Fruit fly (Drosophila melanogaster) whole organism, adult: ENCODE measurements around the gene IRSp53.

Source experiments
- CG11617 ChIP-seq: fragments of 200-800 bp; sonication (Bioruptor generic); optimal IDR thresholded peaks from 2 replicates; lab custom pipeline; 2017; ENCODE audit warnings: mild to moderate bottlenecking, missing biosample characterization, missing genetic modification reagents, missing genetic modification characterization
- CG12768 ChIP-seq: fragments of 200-800 bp; sonication (Bioruptor generic); optimal IDR thresholded peaks from 2 replicates; lab custom pipeline; 2017; ENCODE audit warnings: missing biosample characterization, missing genetic modification characterization, mild to moderate bottlenecking, moderate library complexity, missing genetic modification reagents
- CG14711 ChIP-seq: fragments of 200-800 bp; sonication (Bioruptor generic); optimal IDR thresholded peaks from 2 replicates; lab custom pipeline; 2018; ENCODE audit warnings: missing biosample characterization, mild to moderate bottlenecking, missing genetic modification characterization, moderate library complexity
- CG1620 ChIP-seq: fragments of 200-800 bp; sonication (Bioruptor generic); optimal IDR thresholded peaks from 2 replicates; lab custom pipeline; 2016; ENCODE audit warnings: missing biosample characterization, missing genetic modification characterization
- CG33017 ChIP-seq: fragments of 200-800 bp; sonication (Bioruptor generic); optimal IDR thresholded peaks from 2 replicates; lab custom pipeline; 2018; ENCODE audit warnings: missing biosample characterization, mild to moderate bottlenecking, missing genetic modification characterization, moderate library complexity
- CG5204 ChIP-seq: fragments of 200-800 bp; sonication (Bioruptor generic); optimal IDR thresholded peaks from 2 replicates; lab custom pipeline; 2016; ENCODE audit warnings: missing biosample characterization, missing genetic modification characterization
- CG7045 ChIP-seq: fragments of 200-800 bp; sonication (Bioruptor generic); optimal IDR thresholded peaks from 2 replicates; lab custom pipeline; 2017; ENCODE audit warnings: missing biosample characterization, mild to moderate bottlenecking, missing genetic modification characterization
- CG7101 ChIP-seq: fragments of 200-800 bp; sonication (Bioruptor generic); optimal IDR thresholded peaks from 2 replicates; lab custom pipeline; 2018; ENCODE audit warnings: missing biosample characterization, mild to moderate bottlenecking, missing genetic modification characterization, moderate library complexity
- Clk ChIP-seq: fragments of 200-800 bp; sonication (Bioruptor generic); optimal IDR thresholded peaks from 2 replicates; lab custom pipeline; 2017; ENCODE audit warnings: missing biosample characterization, missing genetic modification characterization
- Crg-1 ChIP-seq: fragments of 200-800 bp; sonication (Bioruptor generic); optimal IDR thresholded peaks from 2 replicates; lab custom pipeline; 2016; ENCODE audit warnings: missing biosample characterization, missing genetic modification characterization
- Hr96 ChIP-seq: fragments of 200-800 bp; sonication (Bioruptor generic); optimal IDR thresholded peaks from 2 replicates; lab custom pipeline; 2016; ENCODE audit warnings: missing biosample characterization, missing genetic modification characterization
- Mnt ChIP-seq: fragments of 200-800 bp; sonication (Bioruptor generic); optimal IDR thresholded peaks from 2 replicates; lab custom pipeline; 2016; ENCODE audit warnings: missing biosample characterization, mild to moderate bottlenecking, missing genetic modification characterization
- bab1 ChIP-seq: fragments of 200-800 bp; sonication (Bioruptor generic); optimal IDR thresholded peaks from 3 replicates; lab custom pipeline; 2019; ENCODE audit warnings: missing biosample characterization, mild to moderate bottlenecking, missing genetic modification characterization, moderate library complexity
- cic ChIP-seq: fragments of 200-800 bp; sonication (Bioruptor generic); optimal IDR thresholded peaks from 2 replicates; lab custom pipeline; 2017; ENCODE audit warnings: missing biosample characterization, mild to moderate bottlenecking, missing genetic modification characterization, moderate library complexity
- cnc ChIP-seq, 2 experiments: fragments of >200 bp; optimal IDR thresholded peaks; 2 replicates each; lab custom pipeline; 2017
- kay ChIP-seq: fragments of 200-800 bp; sonication (Bioruptor generic); peaks from one replicate; lab custom pipeline; 2016; ENCODE audit warnings: missing biosample characterization, missing genetic modification characterization, borderline replicate concordance
- ovo ChIP-seq: fragments of 200-800 bp; sonication (Bioruptor generic); optimal IDR thresholded peaks from 2 replicates; lab custom pipeline; 2016; ENCODE audit warnings: missing biosample characterization, missing genetic modification characterization
- pad ChIP-seq: fragments of 200-800 bp; sonication (Bioruptor generic); optimal IDR thresholded peaks from 3 replicates; lab custom pipeline; 2017; ENCODE audit warnings: missing biosample characterization, missing genetic modification characterization, mild to moderate bottlenecking, moderate library complexity, missing genetic modification reagents
- tj ChIP-seq: fragments of 200-800 bp; sonication (Bioruptor generic); optimal IDR thresholded peaks from 3 replicates; lab custom pipeline; 2017; ENCODE audit warnings: missing biosample characterization, mild to moderate bottlenecking, missing genetic modification characterization, moderate library complexity
- toe ChIP-seq: fragments of 200-800 bp; sonication (Bioruptor generic); optimal IDR thresholded peaks from 2 replicates; lab custom pipeline; 2016; ENCODE audit warnings: missing biosample characterization, missing genetic modification characterization

The IRSp53 gene

DNA sequence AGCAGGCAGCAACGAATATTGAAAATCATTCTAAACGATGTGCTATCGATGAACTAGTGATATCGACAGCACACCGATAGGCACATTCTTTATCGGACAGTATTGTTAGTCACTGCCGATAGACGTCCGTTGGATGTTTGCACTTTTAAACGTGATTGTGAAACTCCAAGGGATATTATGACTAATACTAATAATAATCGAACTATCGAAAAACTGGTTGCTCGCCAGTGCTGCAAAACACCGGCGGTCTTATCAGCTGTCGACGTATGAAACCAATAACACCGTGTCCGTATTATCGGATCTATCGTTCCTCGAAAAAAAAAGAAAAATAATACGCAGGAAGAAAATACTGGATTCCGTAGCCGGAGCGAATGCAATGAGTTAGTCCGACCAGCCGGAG lies 74.7 kb downstream of the IRSp53 start, which contains the start of the genes Ube3a and CG7600:
TSS of gene Ube3a (minus strand) at position 67 of the 400 bp plus-strand sequence.
TSS of gene CG7600 (plus strand) at position 270 of the 400 bp plus-strand sequence.
- TF ChIP-seq CG12768 (GFP tag; lab: Kevin White, UChicago) (peak; percentile 64), tj (GFP tag; lab: Kevin White, UChicago) (peak; percentile 18), ovo (GFP tag; lab: Kevin White, UChicago) (peak; percentile 26), bab1 (GFP tag; lab: Kevin White, UChicago) (peak; percentile 72), CG14711 (tag; lab: Kevin White, UChicago) (peak; percentile 57), pad (peak; percentile 60), CG11617 (GFP tag; lab: Kevin White, UChicago) (peak; percentile 58), CG33017 (tag; lab: Kevin White, UChicago) (peak; percentile 4), toe (GFP tag; lab: Kevin White, UChicago) (no peak), cic (GFP tag; lab: Kevin White, UChicago) (peak; percentile 77), Crg-1 (GFP tag; lab: Kevin White, UChicago) (peak; percentile 58), Clk (GFP tag; lab: Kevin White, UChicago) (peak; percentile 10), CG1620 (peak; percentile 55), CG7045 (GFP tag; lab: Kevin White, UChicago) (peak; percentile 43), Hr96 (no peak), Mnt (peak; percentile 83), CG5204 (GFP tag; lab: Kevin White, UChicago) (no peak), CG7101 (tag; lab: Kevin White, UChicago) (peak; percentile 77), kay (GFP tag; lab: Kevin White, UChicago) (peak; percentile 99), cnc (optimal IDR thresholded peaks at IDR 0.05; lab: Kevin White, UChicago) (peak in 1 of 2 experiments; percentile 79)
